Worm (Caenorhabditis elegans): ENCODE measurements around the gene F26G1.9.

The F26G1.9 gene

ce11 chrII:4791272-4791671 is 17.5 kb upstream of the F26G1.9 start, which contains the start of gene F26G1.1 (continued):
- TF ChIP-seq mep-1 (tag; optimal IDR thresholded peaks at IDR 0.05), result no peak
- peak; percentile 76 for TF ChIP-seq mab-9 (GFP tag; IDR thresholded peaks at IDR 0.05)
- peak; percentile 75 for TF ChIP-seq nhr-20 (tag; optimal IDR thresholded peaks at IDR 0.05)
- TF ChIP-seq ces-1 (GFP tag; optimal IDR thresholded peaks at IDR 0.05), result no peak
- TF ChIP-seq elt-3 (tag; optimal IDR thresholded peaks at IDR 0.05), result no peak
- no peak for TF ChIP-seq unc-62 (GFP tag; optimal IDR thresholded peaks at IDR 0.05)
- TF ChIP-seq nhr-28 (tag; optimal IDR thresholded peaks at IDR 0.05), result no peak
- TF ChIP-seq ztf-11 (tag; optimal IDR thresholded peaks at IDR 0.05), result peak in 1 of 2 experiments; percentile 94
- TF ChIP-seq F16B12.6 (tag; optimal IDR thresholded peaks at IDR 0.05), result peak; percentile 50
- peak; percentile 98 for TF ChIP-seq ceh-90 (tag; optimal IDR thresholded peaks at IDR 0.05)
- TF ChIP-seq lin-15B (tag; optimal IDR thresholded peaks at IDR 0.05), result no peak
- peak; percentile 85 for TF ChIP-seq nhr-71 (tag; optimal IDR thresholded peaks at IDR 0.05)
- peak; percentile 89 for TF ChIP-seq tbx-2 (tag; optimal IDR thresholded peaks at IDR 0.05)
- no peak for TF ChIP-seq aly-2 (tag; optimal IDR thresholded peaks at IDR 0.05)
- no peak for TF ChIP-seq nhr-11 (tag; optimal IDR thresholded peaks at IDR 0.05)
- peak; percentile 42 for TF ChIP-seq ceh-8 (GFP tag; optimal IDR thresholded peaks at IDR 0.05)
- no peak for TF ChIP-seq pag-3 (tag; optimal IDR thresholded peaks at IDR 0.05; ENCODE audit: borderline replicate concordance, insufficient read depth)
- peak; percentile 74 for TF ChIP-seq C04F5.9 (tag; optimal IDR thresholded peaks at IDR 0.05)
- peak; percentile 78 for TF ChIP-seq swsn-7 (tag; optimal IDR thresholded peaks at IDR 0.05)
- TF ChIP-seq tlp-1 (tag; optimal IDR thresholded peaks at IDR 0.05), result no peak
- TF ChIP-seq sptf-1 (tag; optimal IDR thresholded peaks at IDR 0.05), result no peak
- no peak for TF ChIP-seq aha-1 (tag; optimal IDR thresholded peaks at IDR 0.05)
- peak; percentile 79 for TF ChIP-seq grh-1 (GFP tag; IDR thresholded peaks at IDR 0.05)
- no peak for TF ChIP-seq jun-1 (tag; optimal IDR thresholded peaks at IDR 0.05)
- TF ChIP-seq pqm-1 (tag; optimal IDR thresholded peaks at IDR 0.05), result no peak
- TF ChIP-seq nhr-237 (tag; optimal IDR thresholded peaks at IDR 0.05), result no peak
- TF ChIP-seq ceh-82 (tag; optimal IDR thresholded peaks at IDR 0.05), result peak; percentile 29 to 53 (median 49)
- peak in 1 of 2 experiments; percentile 50 for TF ChIP-seq mdl-1 (tag; optimal IDR thresholded peaks at IDR 0.05)
- TF ChIP-seq ceh-88 (GFP tag; IDR thresholded peaks at IDR 0.05), result peak; percentile 35; the same call in 1 of the 2 replicates
- TF ChIP-seq lin-14 (GFP tag; optimal IDR thresholded peaks at IDR 0.05), result peak; percentile 65
- peak; percentile 80 for TF ChIP-seq nhr-19 (GFP tag; conservative IDR thresholded peaks at IDR 0.05)
- peak; percentile 64 for TF ChIP-seq Y116A8C.19 (tag; optimal IDR thresholded peaks at IDR 0.05; ENCODE audit: borderline replicate concordance)
- peak; percentile 66 for TF ChIP-seq snu-23 (GFP tag; optimal IDR thresholded peaks at IDR 0.05)
- peak; percentile 72 for TF ChIP-seq isw-1 (GFP tag; IDR thresholded peaks at IDR 0.05)
- TF ChIP-seq C16A3.4 (tag; optimal IDR thresholded peaks at IDR 0.05), result peak; percentile 12
- TF ChIP-seq unc-30 (tag; optimal IDR thresholded peaks at IDR 0.05), result no peak
- no peak for TF ChIP-seq nhr-12 (tag; optimal IDR thresholded peaks at IDR 0.05)
- peak; percentile 47 for TF ChIP-seq lin-39 (tag; optimal IDR thresholded peaks at IDR 0.05)
- no peak for TF ChIP-seq hpl-2 (GFP tag; optimal IDR thresholded peaks at IDR 0.05)
- TF ChIP-seq efl-1 (optimal IDR thresholded peaks at IDR 0.05), result peak; percentile 59 to 92
- peak; percentile 93 to 99 for TF ChIP-seq efl-1 (GFP tag; optimal IDR thresholded peaks at IDR 0.05 in 1 of 2)
- TF ChIP-seq zag-1 (tag; optimal IDR thresholded peaks at IDR 0.05), result no peak

ce11 chrII:4790687-4791086 is 16.9 kb upstream of the F26G1.9 start:
- TF ChIP-seq ztf-4 (tag; optimal IDR thresholded peaks at IDR 0.05), result no peak
- no peak for TF ChIP-seq lin-39 (tag; optimal IDR thresholded peaks at IDR 0.05)
- TF ChIP-seq ets-5 (GFP tag; IDR thresholded peaks at IDR 0.05), result no peak
- no peak for TF ChIP-seq C16A3.4 (tag; optimal IDR thresholded peaks at IDR 0.05)
- no peak for TF ChIP-seq nhr-71 (tag; optimal IDR thresholded peaks at IDR 0.05)
- TF ChIP-seq mdl-1 (tag; optimal IDR thresholded peaks at IDR 0.05), result no peak
- TF ChIP-seq nhr-19 (GFP tag; conservative IDR thresholded peaks at IDR 0.05), result no peak
- TF ChIP-seq rnt-1 (tag; optimal IDR thresholded peaks at IDR 0.05), result peak; percentile 31
- no peak for TF ChIP-seq nhr-76 (tag; optimal IDR thresholded peaks at IDR 0.05)
- TF ChIP-seq alr-1 (tag; optimal IDR thresholded peaks at IDR 0.05; ENCODE audit: borderline replicate concordance), result no peak
- no peak for TF ChIP-seq ceh-90 (tag; optimal IDR thresholded peaks at IDR 0.05)
- TF ChIP-seq lin-35 (GFP tag; optimal IDR thresholded peaks at IDR 0.05), result no peak
- TF ChIP-seq zag-1 (tag; optimal IDR thresholded peaks at IDR 0.05), result no peak
- peak in 1 of 2 experiments; percentile 1 for TF ChIP-seq efl-1 (optimal IDR thresholded peaks at IDR 0.05)
- no peak for TF ChIP-seq efl-1 (GFP tag; optimal IDR thresholded peaks at IDR 0.05 in 1 of 2)
- TF ChIP-seq sup-37 (GFP tag; optimal IDR thresholded peaks at IDR 0.05), result no peak
- TF ChIP-seq dpl-1 (GFP tag; optimal IDR thresholded peaks at IDR 0.05), result peak in 1 of 3 experiments; percentile 11
- no peak for TF ChIP-seq mep-1 (tag; optimal IDR thresholded peaks at IDR 0.05)
